Fruit fly (Drosophila melanogaster) whole organism, prepupa: ENCODE data around the gene Ret.
A peak's percentile ranks its signal among the peaks of the same experiment; 100 is the strongest.

Experiments used
- CG10631 ChIP-seq: fragments of 200-800 bp; sonication (Bioruptor generic); optimal IDR thresholded peaks from 2 replicates; lab custom pipeline; 2016; ENCODE audit warnings: missing biosample characterization, missing genetic modification characterization
- CG11902 ChIP-seq: fragments of 200-800 bp; sonication (Bioruptor generic); optimal IDR thresholded peaks from 3 replicates; lab custom pipeline; 2016; ENCODE audit warnings: missing biosample characterization, missing genetic modification characterization
- CG3032 ChIP-seq: fragments of 200-800 bp; optimal IDR thresholded peaks from 2 replicates; lab custom pipeline; 2019; ENCODE audit warnings: missing biosample characterization, mild to moderate bottlenecking, missing genetic modification characterization, moderate library complexity
- CG34406 ChIP-seq: fragments of 200-800 bp; sonication (Bioruptor generic); optimal IDR thresholded peaks from 3 replicates; lab custom pipeline; 2016; ENCODE audit warnings: missing biosample characterization, missing genetic modification characterization
- CG6163 ChIP-seq: fragments of 200-800 bp; sonication (Bioruptor generic); IDR thresholded peaks from 3 replicates; pipeline ENCODE4 v1.3.6; 2022; ENCODE audit warnings: missing biosample characterization, missing genetic modification characterization
- CG6792 ChIP-seq: fragments of 200-800 bp; sonication (Bioruptor generic); optimal IDR thresholded peaks from 3 replicates; lab custom pipeline; 2016; ENCODE audit warnings: missing biosample characterization, missing genetic modification characterization
- Ets21C ChIP-seq: fragments of 200-800 bp; sonication (Bioruptor generic); optimal IDR thresholded peaks from 3 replicates; lab custom pipeline; 2016; ENCODE audit warnings: missing biosample characterization, missing genetic modification characterization
- Hr38 ChIP-seq: sonication (Bioruptor generic); optimal IDR thresholded peaks from 2 replicates; lab custom pipeline; 2016; ENCODE audit warnings: missing biosample characterization, missing genetic modification characterization
- Sox102F ChIP-seq: fragments of 200-800 bp; sonication (Bioruptor generic); optimal IDR thresholded peaks from 2 replicates; lab custom pipeline; 2016; ENCODE audit warnings: missing biosample characterization, mild to moderate bottlenecking, missing genetic modification characterization
- net ChIP-seq: fragments of 200-800 bp; sonication (Bioruptor generic); optimal IDR thresholded peaks from 3 replicates; lab custom pipeline; 2016; ENCODE audit warnings: missing biosample characterization, missing genetic modification characterization
- svp ChIP-seq: fragments of 200-800 bp; sonication (Bioruptor generic); peaks from one replicate; lab custom pipeline; 2016; ENCODE audit warnings: missing biosample characterization, missing genetic modification characterization

- no peak for TF ChIP-seq Ets21C (GFP tag; lab: Kevin White, UChicago)
- peak; percentile 77 for TF ChIP-seq CG11902 (GFP tag; lab: Kevin White, UChicago)
- TF ChIP-seq Hr38 (GFP tag; lab: Kevin White, UChicago): no peak
- TF ChIP-seq CG10631 (GFP tag; lab: Kevin White, UChicago): peak; percentile 80
- TF ChIP-seq CG3032 (tag; lab: Kevin White, UChicago): peak; percentile 68
- no peak for TF ChIP-seq net (GFP tag; lab: Kevin White, UChicago)
- TF ChIP-seq Sox102F (GFP tag; lab: Kevin White, UChicago): no peak
- TF ChIP-seq CG6792 (GFP tag; lab: Kevin White, UChicago): peak; percentile 79
- no peak for TF ChIP-seq svp (GFP tag; lab: Kevin White, UChicago)
- TF ChIP-seq CG6163 (GFP tag; lab: Robert Waterston, UW): peak; percentile 45; the same call in 1 of the 3 replicates
- TF ChIP-seq CG34406 (GFP tag; lab: Kevin White, UChicago): peak; percentile 72
Observed at dm6 chr2L:21168295-21169159, 30.0 kb downstream of the Ret start, which contains the start of the genes mAcon1, CG43345 and CG43346.
